Fruit fly (Drosophila melanogaster) whole organism, wandering third instar larva: ENCODE measurements around the gene RpS7.

Source experiments
- Abd-B ChIP-seq: fragments of >200 bp; optimal IDR thresholded peaks from 2 replicates; lab custom pipeline; 2017; ENCODE audit warnings: missing biosample characterization, missing genetic modification characterization
- CG32264 ChIP-seq: fragments of 200-800 bp; sonication (Bioruptor generic); optimal IDR thresholded peaks from 2 replicates; lab custom pipeline; 2016; ENCODE audit warnings: missing biosample characterization, missing genetic modification characterization
- CG9705 ChIP-seq: fragments of 200-800 bp; sonication (Bioruptor generic); optimal IDR thresholded peaks from 2 replicates; lab custom pipeline; 2018; ENCODE audit warnings: missing biosample characterization, mild to moderate bottlenecking, missing genetic modification characterization
- CrebA ChIP-seq: fragments of 200-800 bp; sonication (Bioruptor generic); optimal IDR thresholded peaks from 2 replicates; lab custom pipeline; 2016; ENCODE audit warnings: missing biosample characterization, mild to moderate bottlenecking, missing genetic modification characterization, borderline replicate concordance
- Dfd ChIP-seq: fragments of >200 bp; optimal IDR thresholded peaks from 2 replicates; lab custom pipeline; 2017; ENCODE audit warnings: missing biosample characterization, missing genetic modification characterization
- Dif ChIP-seq: fragments of 200-275, 200-300 bp; sonication (Bioruptor generic); optimal IDR thresholded peaks from 2 replicates; lab custom pipeline; 2018; ENCODE audit warnings: missing biosample characterization, missing genetic modification characterization; ENCODE audit not compliant: partially characterized antibody
- GATAd ChIP-seq: sonication (Bioruptor generic); optimal IDR thresholded peaks from 2 replicates; lab custom pipeline; 2016; ENCODE audit warnings: missing biosample characterization, missing genetic modification characterization
- HLH106 ChIP-seq: fragments of 200-800 bp; optimal IDR thresholded peaks from 3 replicates; lab custom pipeline; 2019; ENCODE audit warnings: missing biosample characterization, mild to moderate bottlenecking, missing genetic modification characterization, moderate library complexity
- Hnf4 ChIP-seq: fragments of 200-800 bp; sonication (Bioruptor generic); optimal IDR thresholded peaks from 2 replicates; lab custom pipeline; 2016; ENCODE audit warnings: missing biosample characterization, mild to moderate bottlenecking, missing genetic modification characterization
- Hr78 ChIP-seq: fragments of >200 bp; optimal IDR thresholded peaks from 2 replicates; lab custom pipeline; 2017; ENCODE audit warnings: missing biosample characterization, missing genetic modification characterization
- Hr83 ChIP-seq: fragments of 200-300 bp; sonication (Bioruptor generic); optimal IDR thresholded peaks from 2 replicates; lab custom pipeline; 2016; ENCODE audit warnings: missing biosample characterization, mild to moderate bottlenecking, missing genetic modification characterization, moderate library complexity; ENCODE audit not compliant: poor library complexity, severe bottlenecking
- Jra ChIP-seq: sonication (Bioruptor generic); optimal IDR thresholded peaks from 2 replicates; lab custom pipeline; 2016; ENCODE audit warnings: missing biosample characterization, missing genetic modification characterization
- Mio ChIP-seq: sonication (Bioruptor generic); optimal IDR thresholded peaks from 2 replicates; lab custom pipeline; 2016; ENCODE audit warnings: missing biosample characterization, missing genetic modification characterization
- Myc ChIP-seq: fragments of >200 bp; optimal IDR thresholded peaks from 2 replicates; lab custom pipeline; 2017
- N ChIP-seq: fragments of >200 bp; optimal IDR thresholded peaks from 2 replicates; lab custom pipeline; 2018; ENCODE audit warnings: missing biosample characterization, missing external identifiers, missing genetic modification characterization
- OdsH ChIP-seq: fragments of 200-800 bp; sonication (Bioruptor generic); optimal IDR thresholded peaks from 2 replicates; lab custom pipeline; 2016; ENCODE audit warnings: missing biosample characterization, mild to moderate bottlenecking, missing genetic modification characterization
- Rel ChIP-seq, 2 experiments: fragments of 200-800 bp; sonication (Bioruptor generic) in 1 of 2; optimal IDR thresholded peaks; 2 replicates in 1 of 2; 3 replicates in 1 of 2; lab custom pipeline; 2016 to 2019; ENCODE audit warnings: mild to moderate bottlenecking in 2 of 2, missing biosample characterization in 2 of 2, missing genetic modification characterization in 2 of 2, moderate library complexity in 1 of 2
- Sp1 ChIP-seq: fragments of 200-800 bp; sonication (Bioruptor generic); optimal IDR thresholded peaks from 3 replicates; lab custom pipeline; 2019; ENCODE audit warnings: missing biosample characterization, mild to moderate bottlenecking, missing genetic modification characterization, moderate library complexity
- Vsx2 ChIP-seq: fragments of 200-300, 225-300 bp; sonication (Bioruptor generic); optimal IDR thresholded peaks from 2 replicates; lab custom pipeline; 2018; ENCODE audit warnings: missing biosample characterization, missing genetic modification characterization; ENCODE audit not compliant: partially characterized antibody
- br ChIP-seq: fragments of 200-800 bp; sonication (Bioruptor generic); optimal IDR thresholded peaks from 2 replicates; lab custom pipeline; 2016; ENCODE audit warnings: missing biosample characterization, missing genetic modification characterization
- brk ChIP-seq: fragments of 200-800 bp; sonication (Bioruptor generic); optimal IDR thresholded peaks from 2 replicates; lab custom pipeline; 2016; ENCODE audit warnings: missing biosample characterization, mild to moderate bottlenecking, missing genetic modification characterization
- dl ChIP-seq, 2 experiments: fragments of 175-275, 200-275 bp in 1 of 2; fragments of 200-275 bp in 1 of 2; sonication (Bioruptor generic); optimal IDR thresholded peaks; lab custom pipeline; 2018; ENCODE audit warnings: mild to moderate bottlenecking in 2 of 2, missing biosample characterization in 2 of 2, missing genetic modification characterization in 2 of 2, moderate library complexity in 2 of 2; ENCODE audit not compliant: partially characterized antibody in 2 of 2, insufficient read depth in 1 of 2
- dmrt93B ChIP-seq: fragments of 200-800 bp; sonication (Bioruptor generic); optimal IDR thresholded peaks from 2 replicates; lab custom pipeline; 2018; ENCODE audit warnings: missing biosample characterization, mild to moderate bottlenecking, missing genetic modification characterization
- dsf ChIP-seq: sonication (Bioruptor generic); optimal IDR thresholded peaks from 2 replicates; lab custom pipeline; 2016; ENCODE audit warnings: missing biosample characterization, missing genetic modification characterization, borderline replicate concordance
- ey ChIP-seq: fragments of 200-800 bp; sonication (Bioruptor generic); optimal IDR thresholded peaks from 2 replicates; lab custom pipeline; 2016; ENCODE audit warnings: missing biosample characterization, missing genetic modification characterization
- foxo ChIP-seq, 2 experiments: fragments of 200-800 bp; sonication (Bioruptor generic); optimal IDR thresholded peaks; 2 replicates in 1 of 2; 3 replicates in 1 of 2; lab custom pipeline; 2016 to 2017; ENCODE audit warnings: missing biosample characterization in 2 of 2, missing genetic modification characterization in 2 of 2
- fru ChIP-seq: fragments of 200-800 bp; sonication (Bioruptor generic); optimal IDR thresholded peaks from 3 replicates; lab custom pipeline; 2016; ENCODE audit warnings: missing biosample characterization, mild to moderate bottlenecking, missing genetic modification characterization
- h ChIP-seq: fragments of 200-800 bp; sonication (Bioruptor generic); optimal IDR thresholded peaks from 3 replicates; lab custom pipeline; 2016; ENCODE audit warnings: missing biosample characterization, mild to moderate bottlenecking, missing genetic modification characterization
- jim ChIP-seq: fragments of 175-275, 200-325 bp; sonication (Bioruptor generic); optimal IDR thresholded peaks from 2 replicates; lab custom pipeline; 2016; ENCODE audit warnings: missing biosample characterization, mild to moderate bottlenecking, missing genetic modification characterization
- lola ChIP-seq: fragments of >200 bp; optimal IDR thresholded peaks from 2 replicates; lab custom pipeline; 2017; ENCODE audit warnings: missing biosample characterization, missing genetic modification characterization
- pan ChIP-seq: fragments of >200 bp; optimal IDR thresholded peaks from 2 replicates; lab custom pipeline; 2017
- psq ChIP-seq: fragments of 200-800 bp; sonication (Bioruptor generic); optimal IDR thresholded peaks from 3 replicates; lab custom pipeline; 2017; ENCODE audit warnings: missing biosample characterization, mild to moderate bottlenecking, missing genetic modification characterization, moderate library complexity
- rgr ChIP-seq: fragments of 200-800 bp; sonication (Bioruptor generic); optimal IDR thresholded peaks from 3 replicates; lab custom pipeline; 2016; ENCODE audit warnings: missing biosample characterization, mild to moderate bottlenecking, missing genetic modification characterization
- sage ChIP-seq: fragments of 200-800 bp; sonication (Bioruptor generic); optimal IDR thresholded peaks from 2 replicates; lab custom pipeline; 2016; ENCODE audit warnings: missing biosample characterization, mild to moderate bottlenecking, missing genetic modification characterization
- sv ChIP-seq: fragments of 200-800 bp; sonication (Bioruptor generic); optimal IDR thresholded peaks from 3 replicates; lab custom pipeline; 2016; ENCODE audit warnings: missing biosample characterization, missing genetic modification characterization
- tai ChIP-seq: sonication (Bioruptor generic); optimal IDR thresholded peaks from 2 replicates; lab custom pipeline; 2016; ENCODE audit warnings: missing biosample characterization, missing genetic modification characterization
- usp ChIP-seq: fragments of >200 bp; optimal IDR thresholded peaks from 2 replicates; lab custom pipeline; 2017; ENCODE audit warnings: missing biosample characterization, missing genetic modification characterization
- woc ChIP-seq: sonication (Bioruptor generic); optimal IDR thresholded peaks from 2 replicates; lab custom pipeline; 2016; ENCODE audit warnings: missing biosample characterization, mild to moderate bottlenecking, missing genetic modification characterization

Gene RpS7

DNA sequence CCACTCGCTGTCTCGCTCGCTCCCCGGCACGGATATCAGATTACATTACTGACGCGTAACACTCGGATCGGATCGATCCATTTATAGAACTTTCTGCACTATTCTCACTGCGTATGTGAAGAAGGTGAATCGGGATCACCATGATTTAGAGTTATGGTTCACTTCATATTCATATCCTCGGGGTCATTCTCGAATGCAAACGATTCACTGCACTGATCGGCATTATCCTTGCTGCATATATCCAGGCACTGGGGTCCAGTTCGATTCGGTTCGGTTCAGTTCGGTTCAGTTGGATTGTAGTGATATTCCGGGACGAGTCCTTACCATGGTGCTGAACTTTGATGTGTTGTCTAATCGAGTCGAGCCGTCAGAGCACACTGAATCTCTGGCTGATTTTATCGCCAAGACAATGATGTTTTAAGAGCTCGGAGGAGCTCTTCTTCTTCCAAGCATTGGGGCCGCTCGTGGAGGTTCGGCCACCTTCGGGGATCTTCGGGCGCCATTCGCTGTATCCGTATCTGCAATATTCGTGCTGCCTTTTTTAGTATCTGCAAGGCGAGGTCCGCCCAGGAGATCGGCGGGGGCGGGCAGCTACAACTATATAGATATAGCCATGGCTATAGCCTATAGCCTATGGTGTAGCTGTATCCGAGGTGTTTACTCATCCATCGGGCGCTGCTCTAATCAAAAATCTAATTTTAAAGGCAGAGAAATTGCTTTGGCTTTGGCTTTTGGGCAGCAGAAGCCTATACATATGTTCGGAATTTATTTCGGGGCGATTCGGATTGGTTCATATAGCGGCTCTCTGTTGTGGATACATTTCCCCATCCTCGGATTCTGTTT is 34.4 kb downstream of the RpS7 start, which contains the start of gene Mlc2:
Gene Mlc2, minus strand, starts transcription at position 392 of the 843 bp plus-strand sequence.
- no peak for TF ChIP-seq sv (GFP tag; lab: Kevin White, UChicago)
- no peak for TF ChIP-seq N (GFP tag; lab: Kevin White, UChicago)
- TF ChIP-seq Myc: no peak
- TF ChIP-seq sage (GFP tag; lab: Kevin White, UChicago): no peak
- TF ChIP-seq dl (GFP tag; optimal IDR thresholded peaks at IDR 0.05; lab: Kevin White, UChicago; ENCODE audit: insufficient read depth in 1 of 2, partially characterized antibody in 2 of 2): no peak
- TF ChIP-seq Mio (GFP tag; lab: Kevin White, UChicago): no peak
- TF ChIP-seq Hnf4 (GFP tag; lab: Kevin White, UChicago): no peak
- TF ChIP-seq CG9705 (GFP tag; lab: Kevin White, UChicago): no peak
- no peak for TF ChIP-seq Sp1 (GFP tag; lab: Kevin White, UChicago)
- no peak for TF ChIP-seq tai (GFP tag; lab: Kevin White, UChicago)
- TF ChIP-seq lola (GFP tag; lab: Kevin White, UChicago): no peak
- TF ChIP-seq, all 38 proteins: peak for 0

DNA sequence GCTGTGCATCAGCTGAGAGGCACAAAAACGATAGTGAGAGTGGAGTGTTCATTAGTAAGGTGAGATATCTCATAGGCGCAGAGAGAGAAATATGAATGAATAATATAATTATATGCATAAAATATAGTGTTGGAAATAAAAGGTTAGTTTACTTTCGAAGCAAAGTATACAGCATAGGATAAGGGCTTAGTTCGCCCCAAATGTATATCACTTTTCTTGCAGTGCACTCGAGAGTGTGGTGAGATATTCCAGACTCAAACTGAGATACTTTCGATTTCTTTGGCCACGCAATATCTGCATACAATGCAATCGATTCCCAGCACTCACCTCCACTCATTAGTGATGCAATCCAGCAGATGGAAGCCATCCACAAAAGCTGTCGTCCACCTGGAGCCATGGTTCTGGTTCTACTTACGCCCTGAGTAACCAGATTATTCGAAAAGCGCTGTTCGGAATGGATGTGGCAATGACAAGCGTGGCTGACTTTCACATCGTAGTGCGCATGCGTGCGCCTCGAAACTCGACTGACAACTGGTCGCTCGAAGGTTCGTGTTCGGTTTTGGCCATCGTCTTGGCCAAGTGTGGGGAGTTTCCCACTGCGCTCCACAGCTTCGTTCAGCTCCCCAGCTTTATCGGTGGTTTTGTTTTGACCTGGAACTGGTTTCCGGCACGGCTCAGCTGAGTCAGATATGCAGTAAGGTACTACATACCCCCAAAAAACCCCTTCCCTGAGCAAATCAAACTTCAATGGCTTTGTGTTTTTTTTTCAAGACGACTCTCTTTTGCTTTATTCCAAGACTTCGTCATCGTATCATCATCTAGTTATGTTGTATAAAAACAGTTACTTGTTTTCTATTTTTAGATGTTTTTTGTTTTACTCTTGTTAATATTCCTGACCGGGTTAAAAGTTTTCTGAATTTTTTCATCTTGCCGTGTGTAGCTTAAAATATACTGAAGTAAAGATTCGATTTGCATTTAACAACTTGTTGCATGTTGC is 37.9 kb downstream of the RpS7 start, which contains the start of gene Rsod:
Gene Rsod, minus strand, starts transcription at position 537 of the 997 bp plus-strand sequence.
- TF ChIP-seq psq (GFP tag; lab: Kevin White, UChicago) (peak; percentile 91), ey (GFP tag; lab: Kevin White, UChicago) (peak; percentile 82), h (GFP tag; lab: Kevin White, UChicago) (peak; percentile 80), Dif (GFP tag; lab: Kevin White, UChicago) (peak; percentile 43), Abd-B (GFP tag; lab: Kevin White, UChicago) (no peak), fru (peak; percentile 80), Sp1 (GFP tag; lab: Kevin White, UChicago) (peak; percentile 61), Vsx2 (GFP tag; lab: Kevin White, UChicago) (peak; percentile 40), Hnf4 (GFP tag; lab: Kevin White, UChicago) (peak; percentile 75), HLH106 (tag; lab: Kevin White, UChicago) (peak; percentile 86), CG32264 (GFP tag; lab: Kevin White, UChicago) (peak; percentile 62), lola (GFP tag; lab: Kevin White, UChicago) (no peak), tai (GFP tag; lab: Kevin White, UChicago) (no peak), br (GFP tag; lab: Kevin White, UChicago) (peak; percentile 70), dsf (GFP tag; lab: Kevin White, UChicago) (peak; percentile 4), dmrt93B (GFP tag; lab: Kevin White, UChicago) (peak; percentile 53), foxo (GFP tag; optimal IDR thresholded peaks at IDR 0.05; lab: Kevin White, UChicago) (peak in 1 of 2 experiments; percentile 89), usp (GFP tag; lab: Kevin White, UChicago) (no peak), sv (GFP tag; lab: Kevin White, UChicago) (peak; percentile 27), pan (lab: Kevin White, UChicago) (no peak), Dfd (no peak), CrebA (no peak), sage (GFP tag; lab: Kevin White, UChicago) (peak; percentile 59), woc (peak; percentile 73), brk (GFP tag; lab: Kevin White, UChicago) (no peak), CG9705 (GFP tag; lab: Kevin White, UChicago) (no peak), GATAd (GFP tag; lab: Kevin White, UChicago) (no peak), Rel (GFP tag; optimal IDR thresholded peaks at IDR 0.05; lab: Kevin White, UChicago) (peak; percentile 43), Rel (tag; optimal IDR thresholded peaks at IDR 0.05; lab: Kevin White, UChicago) (no peak), jim (no peak), Myc (no peak), Hr78 (no peak), dl (GFP tag; optimal IDR thresholded peaks at IDR 0.05; lab: Kevin White, UChicago; ENCODE audit: insufficient read depth in 1 of 2, partially characterized antibody in 2 of 2) (no peak), N (GFP tag; lab: Kevin White, UChicago) (no peak), rgr (GFP tag; lab: Kevin White, UChicago) (peak; percentile 86), Hr83 (GFP tag; lab: Kevin White, UChicago) (peak; percentile 32), Mio (GFP tag; lab: Kevin White, UChicago) (no peak), Jra (GFP tag; lab: Kevin White, UChicago) (peak; percentile 13), OdsH (GFP tag; lab: Kevin White, UChicago) (peak; percentile 82)
